In genomic region chrIII:4010168-4010567, ce11 we compare ENCODE assay signal across 2 worm cellular contexts.
TF ChIP-seq lines count a peak whose summit lies in the region.

No protein-coding gene starts in this region.

TF ChIP-seq in whole organism, L4 larva, 104 proteins besides CTCF, POLR2A, EP300 and RAD21 (continued from another document):
- TF ChIP-seq ama-1 (optimal IDR thresholded peaks at IDR 0.05; lab: Kevin White, UChicago): no peak
- TF ChIP-seq unc-62 (GFP tag; optimal IDR thresholded peaks at IDR 0.05 in 1 of 2; lab: Kevin White, UChicago): peak in 1 of 2 experiments; percentile 98
- no peak for TF ChIP-seq unc-62 (tag; optimal IDR thresholded peaks at IDR 0.05; lab: Kevin White, UChicago)
- 0 out of 2 replicates have a peak, but pooled peaks have one; percentile 8 for TF ChIP-seq hmg-1.1 (GFP tag; IDR thresholded peaks at IDR 0.05; lab: Robert Waterston, UW)
- TF ChIP-seq lim-7 (GFP tag; IDR thresholded peaks at IDR 0.05; lab: Robert Waterston, UW): no peak
TF ChIP-seq in whole organism, L4 larva: peak in this region for 8.

TF ChIP-seq in whole organism, late embryonic, 69 proteins besides CTCF, POLR2A, EP300 and RAD21 (continued from another document):
- no peak for TF ChIP-seq tbx-7 (tag; optimal IDR thresholded peaks at IDR 0.05; lab: Kevin White, UChicago)
- no peak for TF ChIP-seq lim-6 (tag; optimal IDR thresholded peaks at IDR 0.05; lab: Kevin White, UChicago)
- no peak for TF ChIP-seq ceh-48 (tag; optimal IDR thresholded peaks at IDR 0.05; lab: Kevin White, UChicago)
- TF ChIP-seq tbx-2 (tag; optimal IDR thresholded peaks at IDR 0.05; lab: Kevin White, UChicago): peak; percentile 69
- no peak for TF ChIP-seq pros-1 (tag; optimal IDR thresholded peaks at IDR 0.05; lab: Kevin White, UChicago)
- TF ChIP-seq K09A11.1 (tag; optimal IDR thresholded peaks at IDR 0.05; lab: Kevin White, UChicago; ENCODE audit: insufficient read depth): no peak
- TF ChIP-seq ref-2 (tag; optimal IDR thresholded peaks at IDR 0.05; lab: Kevin White, UChicago): peak; percentile 67
- no peak for TF ChIP-seq pha-2 (tag; optimal IDR thresholded peaks at IDR 0.05; lab: Kevin White, UChicago)
